Fruit fly (Drosophila melanogaster): ENCODE measurements around the gene ctrip.
A peak's percentile ranks its signal among the peaks of the same experiment; 100 is the strongest.

Gene ctrip

DNA sequence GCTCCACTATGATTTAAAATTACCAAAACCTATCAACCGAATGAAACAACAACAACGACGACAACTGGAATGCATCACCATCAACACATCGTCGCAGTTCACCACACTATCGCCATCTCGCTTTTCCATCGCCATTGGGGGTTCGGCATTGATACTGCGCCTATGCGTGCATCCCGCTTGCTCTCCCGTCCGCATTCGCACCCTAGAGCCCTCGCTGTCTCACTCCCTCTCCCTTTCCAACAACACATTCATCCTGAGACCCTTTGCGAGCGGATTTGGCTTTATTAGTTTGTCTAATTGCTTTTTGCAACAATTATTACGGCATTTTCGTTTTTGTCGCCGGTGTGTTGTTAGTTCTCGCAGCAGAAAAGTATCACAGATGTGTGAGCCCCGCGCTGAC, 23.4 kb upstream of the ctrip start (continued):
- TF ChIP-seq Nf-YC (tag; optimal IDR thresholded peaks at IDR 0.05) = peak; percentile 99
- no peak for TF ChIP-seq Chrac-16 (GFP tag; optimal IDR thresholded peaks at IDR 0.05)
- TF ChIP-seq knrl (GFP tag; IDR thresholded peaks at IDR 0.05; ENCODE audit: partially characterized antibody) = no peak; the same call in 2 of the 3 replicates
- no peak for TF ChIP-seq Hand (GFP tag; optimal IDR thresholded peaks at IDR 0.05)
- TF ChIP-seq dm (GFP tag; optimal IDR thresholded peaks at IDR 0.05) = no peak
- no peak for TF ChIP-seq sqz (GFP tag; optimal IDR thresholded peaks at IDR 0.05)
- peak; percentile 38 for TF ChIP-seq cg (GFP tag; optimal IDR thresholded peaks at IDR 0.05)
- peak; percentile 69 for TF ChIP-seq Deaf1 (tag; optimal IDR thresholded peaks at IDR 0.05)
- TF ChIP-seq CG42726 (GFP tag; IDR thresholded peaks at IDR 0.05; ENCODE audit: partially characterized antibody) = no peak
- no peak for TF ChIP-seq CG34376 (GFP tag; optimal IDR thresholded peaks at IDR 0.05)
- no peak for TF ChIP-seq Six4 (GFP tag; optimal IDR thresholded peaks at IDR 0.05)
- no peak for TF ChIP-seq CG11696 (GFP tag; IDR thresholded peaks at IDR 0.05)
- TF ChIP-seq usp (GFP tag; optimal IDR thresholded peaks at IDR 0.05) = no peak
- no peak for TF ChIP-seq ATbp (GFP tag; optimal IDR thresholded peaks at IDR 0.05)
- no peak for TF ChIP-seq CG31365 (tag; optimal IDR thresholded peaks at IDR 0.05)
- peak; percentile 0 for TF ChIP-seq gcm (GFP tag; optimal IDR thresholded peaks at IDR 0.05)
- no peak for TF ChIP-seq BEAF-32 (GFP tag; optimal IDR thresholded peaks at IDR 0.05)
- TF ChIP-seq CG12236 (GFP tag; optimal IDR thresholded peaks at IDR 0.05) = no peak
- TF ChIP-seq Xrp1 (GFP tag; IDR thresholded peaks at IDR 0.05) = no peak
- TF ChIP-seq gsb-n (tag; optimal IDR thresholded peaks at IDR 0.05) = peak; percentile 16
- no peak for TF ChIP-seq ap (GFP tag; IDR thresholded peaks at IDR 0.05)
- TF ChIP-seq Nf-YA (GFP tag; IDR thresholded peaks at IDR 0.05) = peak; percentile 97
- no peak for TF ChIP-seq E2f1 (GFP tag; IDR thresholded peaks at IDR 0.05)
- TF ChIP-seq Trl (optimal IDR thresholded peaks at IDR 0.05) = no peak
- no peak for TF ChIP-seq Trl (GFP tag; optimal IDR thresholded peaks at IDR 0.05)
- TF ChIP-seq CG4282 (GFP tag; optimal IDR thresholded peaks at IDR 0.05) = no peak
- TF ChIP-seq MTF-1 (GFP tag; optimal IDR thresholded peaks at IDR 0.05; ENCODE audit: borderline replicate concordance) = no peak
- TF ChIP-seq CkIIα-i1 (GFP tag; IDR thresholded peaks at IDR 0.05) = no peak
- TF ChIP-seq CG31388 (GFP tag; optimal IDR thresholded peaks at IDR 0.05) = no peak
- no peak for TF ChIP-seq CG10147 (GFP tag; optimal IDR thresholded peaks at IDR 0.05)
- TF ChIP-seq Sry-β (GFP tag; optimal IDR thresholded peaks at IDR 0.05) = no peak
- no peak for TF ChIP-seq h (optimal IDR thresholded peaks at IDR 0.05)
- TF ChIP-seq hkb (optimal IDR thresholded peaks at IDR 0.05) = no peak
- no peak for TF ChIP-seq hkb (GFP tag; IDR thresholded peaks at IDR 0.05)
- TF ChIP-seq ssp (GFP tag; IDR thresholded peaks at IDR 0.05) = no peak
- TF ChIP-seq CG17829 (tag; optimal IDR thresholded peaks at IDR 0.05) = no peak
- TF ChIP-seq NK7.1 (GFP tag; optimal IDR thresholded peaks at IDR 0.05) = no peak
- TF ChIP-seq CG2199 (GFP tag; IDR thresholded peaks at IDR 0.05) = peak; percentile 92
- TF ChIP-seq schlank (tag; optimal IDR thresholded peaks at IDR 0.05) = no peak
- TF ChIP-seq CG10274 (GFP tag; optimal IDR thresholded peaks at IDR 0.05) = no peak
- no peak for TF ChIP-seq CG9215 (GFP tag; IDR thresholded peaks at IDR 0.05)
- no peak for TF ChIP-seq ash1 (GFP tag; optimal IDR thresholded peaks at IDR 0.05)
- peak; percentile 71 for TF ChIP-seq Opbp (GFP tag; IDR thresholded peaks at IDR 0.05; ENCODE audit: partially characterized antibody)
- no peak for TF ChIP-seq caup (GFP tag; optimal IDR thresholded peaks at IDR 0.05; ENCODE audit: severe bottlenecking)
- no peak for TF ChIP-seq fd102C (GFP tag; optimal IDR thresholded peaks at IDR 0.05)
- no peak for TF ChIP-seq CG18599 (GFP tag; optimal IDR thresholded peaks at IDR 0.05)
- no peak for TF ChIP-seq CG17568 (GFP tag; optimal IDR thresholded peaks at IDR 0.05)
- no peak for TF ChIP-seq Lpt (GFP tag; optimal IDR thresholded peaks at IDR 0.05)
- no peak for TF ChIP-seq Dip2 (GFP tag; IDR thresholded peaks at IDR 0.05)
- no peak for TF ChIP-seq pzg (GFP tag; optimal IDR thresholded peaks at IDR 0.05)
- TF ChIP-seq CG34422 (GFP tag; IDR thresholded peaks at IDR 0.05) = no peak
- TF ChIP-seq Max (GFP tag; optimal IDR thresholded peaks at IDR 0.05) = no peak
